Worm (Caenorhabditis elegans) whole organism, L4 larva: ENCODE data around the gene srh-215.

Experiments used
- Y75B8A.6 ChIP-seq: fragments of 200-800 bp; sonication (Bioruptor generic); IDR thresholded peaks from 2 replicates; pipeline ENCODE4 v1.3.6; 2022; ENCODE audit warnings: missing genetic modification reagents, missing genetic modification characterization, missing compliant biosample characterization
- aha-1 ChIP-seq: fragments of 150-350 bp; peaks from one replicate; lab custom pipeline; 2014; ENCODE audit warnings: missing biosample characterization, missing genetic modification characterization
- sdz-12 ChIP-seq: fragments of 200-800 bp; sonication (Bioruptor generic); optimal IDR thresholded peaks from 2 replicates; lab custom pipeline; 2018; ENCODE audit warnings: mild to moderate bottlenecking, missing genetic modification characterization, missing compliant biosample characterization

DNA sequence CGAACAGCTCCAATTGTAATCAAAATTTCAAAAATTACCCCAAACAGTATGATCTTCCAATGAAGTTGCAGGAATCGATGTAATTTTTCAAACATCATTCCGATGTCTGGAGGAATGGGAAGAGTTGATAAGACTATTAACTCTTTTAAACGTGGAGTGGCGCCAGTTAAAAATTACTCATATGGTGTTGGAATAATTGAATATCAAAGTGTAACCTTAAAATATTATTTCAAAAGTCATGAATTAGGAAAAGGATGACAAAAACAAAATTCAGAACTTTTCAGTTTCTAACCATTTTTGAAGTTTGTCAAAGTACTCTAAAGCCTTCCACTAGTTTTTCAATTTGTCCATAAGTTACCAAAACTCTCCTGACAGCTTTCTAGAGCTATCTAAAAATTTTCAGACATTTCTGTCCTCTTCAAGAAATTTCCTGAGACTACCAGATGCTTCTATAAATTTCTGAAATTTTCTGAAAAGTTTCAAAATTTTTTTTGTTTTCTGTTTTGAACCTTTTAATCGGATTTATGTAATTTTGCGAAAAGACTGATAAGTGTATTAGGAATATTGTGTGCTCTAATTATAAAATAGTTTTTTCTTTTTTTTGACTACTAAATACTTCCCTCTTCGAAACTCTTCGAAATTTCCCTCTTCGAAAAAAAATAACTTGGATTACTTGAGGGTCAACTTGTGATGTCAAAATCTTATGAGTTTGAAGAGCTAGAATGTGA is 22.3 kb upstream of the srh-215 start, which contains the start of the genes clec-35 and clec-27:
- no peak for TF ChIP-seq sdz-12
- no peak for TF ChIP-seq Y75B8A.6 (GFP tag; lab: Robert Waterston, UW)
- no peak for TF ChIP-seq aha-1 (tag; lab: Kevin White, UChicago)
